Fruit fly (Drosophila melanogaster): Measurements from ENCODE around the gene CG9519.

Gene CG9519

DNA sequence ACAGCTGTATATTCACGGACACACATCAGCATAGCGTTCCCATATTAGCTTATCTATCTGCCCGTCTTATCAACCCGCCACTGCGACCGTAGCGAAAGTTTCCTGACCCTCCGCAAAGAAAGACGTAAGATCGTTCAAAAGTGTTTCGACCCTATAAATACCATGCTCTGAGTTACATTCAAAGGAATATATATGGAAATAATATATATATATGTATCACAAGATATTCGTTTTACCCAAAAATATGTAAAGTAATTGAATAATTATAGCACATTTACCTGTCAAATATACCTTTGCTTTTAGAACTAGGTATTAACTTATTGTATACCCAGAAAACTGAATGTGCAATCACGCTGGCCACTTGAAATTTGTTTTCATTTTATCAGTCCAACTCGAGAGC is 45.7 kb downstream of the CG9519 start (continued):
- no peak for TF ChIP-seq ase (GFP tag; IDR thresholded peaks at IDR 0.05)
- TF ChIP-seq CG10274 (GFP tag; optimal IDR thresholded peaks at IDR 0.05) = no peak
- TF ChIP-seq CG7556 (GFP tag; optimal IDR thresholded peaks at IDR 0.05) = no peak
- TF ChIP-seq usp (GFP tag; optimal IDR thresholded peaks at IDR 0.05) = no peak
- TF ChIP-seq Asciz (GFP tag; optimal IDR thresholded peaks at IDR 0.05) = no peak
- TF ChIP-seq az2 (GFP tag; optimal IDR thresholded peaks at IDR 0.05) = no peak
- no peak for TF ChIP-seq Atf-2 (GFP tag; optimal IDR thresholded peaks at IDR 0.05)
- no peak for TF ChIP-seq Dad (GFP tag; optimal IDR thresholded peaks at IDR 0.05)
- TF ChIP-seq CG12104 (GFP tag; optimal IDR thresholded peaks at IDR 0.05) = no peak
- TF ChIP-seq CG4707 (GFP tag; optimal IDR thresholded peaks at IDR 0.05) = no peak
- no peak for TF ChIP-seq CG14710 (tag; optimal IDR thresholded peaks at IDR 0.05)
- no peak for TF ChIP-seq CG11456 (GFP tag; IDR thresholded peaks at IDR 0.05)
- TF ChIP-seq dmrt99B (tag; optimal IDR thresholded peaks at IDR 0.05) = peak; percentile 17
- no peak for TF ChIP-seq toy (GFP tag; IDR thresholded peaks at IDR 0.05)
- TF ChIP-seq Fer3 (tag; optimal IDR thresholded peaks at IDR 0.05) = no peak
- TF ChIP-seq ara (GFP tag; IDR thresholded peaks at IDR 0.05) = peak; percentile 16; the same call in 1 of the 2 replicates
- TF ChIP-seq dm (GFP tag; optimal IDR thresholded peaks at IDR 0.05) = no peak
- peak; percentile 15 for TF ChIP-seq CG10979 (tag; optimal IDR thresholded peaks at IDR 0.05)
- no peak for TF ChIP-seq CG34224 (GFP tag; IDR thresholded peaks at IDR 0.05; ENCODE audit: partially characterized antibody)
- no peak for TF ChIP-seq CG17568 (GFP tag; optimal IDR thresholded peaks at IDR 0.05)
- no peak for TF ChIP-seq dati (GFP tag; IDR thresholded peaks at IDR 0.05)
- no peak for TF ChIP-seq Adf1 (GFP tag; IDR thresholded peaks at IDR 0.05)
- no peak for TF ChIP-seq lmd (GFP tag; IDR thresholded peaks at IDR 0.05)
- no peak for TF ChIP-seq CG13775 (GFP tag; optimal IDR thresholded peaks at IDR 0.05)
- peak; percentile 13 for TF ChIP-seq Blimp-1 (GFP tag; optimal IDR thresholded peaks at IDR 0.05)
- TF ChIP-seq Pdp1 (GFP tag; optimal IDR thresholded peaks at IDR 0.05) = no peak
- no peak for TF ChIP-seq Hmx (GFP tag; optimal IDR thresholded peaks at IDR 0.05)
- no peak for TF ChIP-seq NfI (GFP tag; optimal IDR thresholded peaks at IDR 0.05)
- no peak for TF ChIP-seq tx (GFP tag; optimal IDR thresholded peaks at IDR 0.05)
- TF ChIP-seq CG11723 (GFP tag; optimal IDR thresholded peaks at IDR 0.05) = no peak
- TF ChIP-seq hbn (GFP tag; IDR thresholded peaks at IDR 0.05; ENCODE audit: partially characterized antibody) = no peak
- no peak for TF ChIP-seq chinmo (GFP tag; IDR thresholded peaks at IDR 0.05; ENCODE audit: partially characterized antibody)
- peak; percentile 39; the same call in 1 of the 2 replicates for TF ChIP-seq CG6689 (GFP tag; IDR thresholded peaks at IDR 0.05)
- TF ChIP-seq odd (GFP tag; optimal IDR thresholded peaks at IDR 0.05) = no peak
- no peak for TF ChIP-seq CG17829 (tag; optimal IDR thresholded peaks at IDR 0.05)
- no peak for TF ChIP-seq CG3065 (GFP tag; optimal IDR thresholded peaks at IDR 0.05)
- no peak for TF ChIP-seq CG6175 (GFP tag; IDR thresholded peaks at IDR 0.05)
- TF ChIP-seq cg (GFP tag; optimal IDR thresholded peaks at IDR 0.05) = no peak
- TF ChIP-seq NC2α (GFP tag; optimal IDR thresholded peaks at IDR 0.05) = no peak
- TF ChIP-seq CG5245 (GFP tag; optimal IDR thresholded peaks at IDR 0.05) = no peak
- TF ChIP-seq CG15696 (tag; optimal IDR thresholded peaks at IDR 0.05) = no peak
- peak; percentile 9; the same call in 1 of the 2 replicates for TF ChIP-seq vvl (GFP tag; IDR thresholded peaks at IDR 0.05)
- no peak for TF ChIP-seq sob (GFP tag; IDR thresholded peaks at IDR 0.05)
- no peak for TF ChIP-seq Mad (GFP tag; optimal IDR thresholded peaks at IDR 0.05)
- no peak for TF ChIP-seq jing (GFP tag; optimal IDR thresholded peaks at IDR 0.05)
- TF ChIP-seq CG11398 (GFP tag; optimal IDR thresholded peaks at IDR 0.05) = no peak
- no peak for TF ChIP-seq CG7963 (GFP tag; IDR thresholded peaks at IDR 0.05; ENCODE audit: partially characterized antibody)
- peak in 1 of 2 experiments; percentile 29 for TF ChIP-seq bsh (GFP tag; optimal IDR thresholded peaks at IDR 0.05)
- peak; percentile 8 for TF ChIP-seq dmrt11E (tag; optimal IDR thresholded peaks at IDR 0.05)
- TF ChIP-seq fd96Cb (tag; optimal IDR thresholded peaks at IDR 0.05) = no peak
- no peak for TF ChIP-seq sna (GFP tag; IDR thresholded peaks at IDR 0.05; ENCODE audit: partially characterized antibody)

Measured in whole organism, embryonic.